Fruit fly (Drosophila melanogaster) whole organism, pupa: ENCODE measurements around the gene santa-maria.

Source experiments
- CG10348 ChIP-seq: fragments of 200-800 bp; sonication (Bioruptor generic); IDR thresholded peaks from 2 replicates; pipeline ENCODE4 v1.3.6; 2022; ENCODE audit warnings: missing biosample characterization, missing genetic modification characterization
- CG12605 ChIP-seq: fragments of 200-800 bp; sonication (Bioruptor generic); IDR thresholded peaks from 2 replicates; pipeline ENCODE4 v1.3.6; 2022; ENCODE audit warnings: missing biosample characterization, missing genetic modification characterization
- CG13204 ChIP-seq: fragments of 200-800 bp; sonication (Bioruptor generic); optimal IDR thresholded peaks from 2 replicates; lab custom pipeline; 2018; ENCODE audit warnings: missing biosample characterization, mild to moderate bottlenecking, missing genetic modification characterization, moderate library complexity
- CG14655 ChIP-seq: fragments of 200-800 bp; sonication (Bioruptor generic); optimal IDR thresholded peaks from 3 replicates; lab custom pipeline; 2017; ENCODE audit warnings: mild to moderate bottlenecking, missing biosample characterization, missing genetic modification reagents, missing genetic modification characterization
- CG15710 ChIP-seq: fragments of 200-800 bp; sonication (Bioruptor generic); optimal IDR thresholded peaks from 2 replicates; lab custom pipeline; 2018; ENCODE audit warnings: missing biosample characterization, mild to moderate bottlenecking, missing genetic modification characterization, moderate library complexity
- CG17806 ChIP-seq: fragments of 200-800 bp; sonication (Bioruptor generic); optimal IDR thresholded peaks from 2 replicates; lab custom pipeline; 2018; ENCODE audit warnings: missing biosample characterization, mild to moderate bottlenecking, missing genetic modification characterization, moderate library complexity
- CG32121 ChIP-seq: fragments of 200-800 bp; sonication (Bioruptor generic); IDR thresholded peaks from 2 replicates; pipeline ENCODE4 v1.3.6; 2022; ENCODE audit warnings: missing biosample characterization, missing genetic modification characterization
- CG34367 ChIP-seq: fragments of 200-800 bp; sonication (Bioruptor generic); optimal IDR thresholded peaks from 2 replicates; lab custom pipeline; 2018; ENCODE audit warnings: missing biosample characterization, mild to moderate bottlenecking, missing genetic modification characterization
- CG4496 ChIP-seq: fragments of 200-800 bp; sonication (Bioruptor generic); IDR thresholded peaks from 3 replicates; pipeline ENCODE4 v1.3.6; 2022; ENCODE audit warnings: missing biosample characterization, missing genetic modification characterization
- CG8159 ChIP-seq: fragments of 200-800 bp; sonication (Bioruptor generic); optimal IDR thresholded peaks from 3 replicates; lab custom pipeline; 2018; ENCODE audit warnings: missing biosample characterization, mild to moderate bottlenecking, missing genetic modification characterization, moderate library complexity
- CG8301 ChIP-seq: fragments of 200-800 bp; sonication (Bioruptor generic); optimal IDR thresholded peaks from 2 replicates; lab custom pipeline; 2018; ENCODE audit warnings: missing biosample characterization, mild to moderate bottlenecking, missing genetic modification characterization
- CG9948 ChIP-seq: fragments of 200-800 bp; sonication (Bioruptor generic); optimal IDR thresholded peaks from 2 replicates; lab custom pipeline; 2018; ENCODE audit warnings: missing biosample characterization, mild to moderate bottlenecking, missing genetic modification characterization, moderate library complexity
- D1 ChIP-seq: fragments of 200-800 bp; sonication (Bioruptor generic); optimal IDR thresholded peaks from 2 replicates; lab custom pipeline; 2018; ENCODE audit warnings: missing biosample characterization, mild to moderate bottlenecking, missing genetic modification characterization, moderate library complexity
- EcR ChIP-seq: fragments of 200-800 bp; sonication (Bioruptor generic); optimal IDR thresholded peaks from 3 replicates; lab custom pipeline; 2019; ENCODE audit warnings: missing biosample characterization, missing genetic modification characterization, mild to moderate bottlenecking, moderate library complexity, missing genetic modification reagents
- Ets98B ChIP-seq: fragments of 200-800 bp; sonication (Bioruptor generic); IDR thresholded peaks from 2 replicates; pipeline ENCODE4 v1.3.6; 2022; ENCODE audit warnings: missing biosample characterization, missing genetic modification characterization
- Pif1A ChIP-seq: fragments of 200-800 bp; sonication (Bioruptor generic); optimal IDR thresholded peaks from 3 replicates; lab custom pipeline; 2016; ENCODE audit warnings: missing biosample characterization, missing genetic modification characterization
- Pif1B ChIP-seq: fragments of 200-800 bp; sonication (Bioruptor generic); optimal IDR thresholded peaks from 3 replicates; lab custom pipeline; 2016; ENCODE audit warnings: missing biosample characterization, missing genetic modification characterization
- Snoo ChIP-seq: fragments of 200-800 bp; sonication (Bioruptor generic); optimal IDR thresholded peaks from 3 replicates; lab custom pipeline; 2017; ENCODE audit warnings: missing biosample characterization, mild to moderate bottlenecking, missing genetic modification characterization, inconsistent platforms
- fd96Ca ChIP-seq: fragments of 200-800 bp; sonication (Bioruptor generic); IDR thresholded peaks from 3 replicates; pipeline ENCODE4 v1.3.6; 2022; ENCODE audit warnings: missing biosample characterization, missing genetic modification characterization
- gl ChIP-seq: fragments of 200-800 bp; sonication (Bioruptor generic); optimal IDR thresholded peaks from 2 replicates; lab custom pipeline; 2018; ENCODE audit warnings: missing biosample characterization, mild to moderate bottlenecking, missing genetic modification characterization
- rn ChIP-seq: fragments of 200-800 bp; sonication (Bioruptor generic); IDR thresholded peaks from 2 replicates; pipeline ENCODE4 v1.3.6; 2022; ENCODE audit warnings: missing biosample characterization, missing genetic modification characterization

Gene santa-maria

dm6 chr2L:7424907-7425689 is 25.9 kb downstream of the santa-maria start:
- TF ChIP-seq rn (GFP tag; lab: Robert Waterston, UW): peak; percentile 64
- no peak for TF ChIP-seq CG13204
- TF ChIP-seq fd96Ca (GFP tag; lab: Robert Waterston, UW): peak; percentile 90
- TF ChIP-seq gl: no peak
- TF ChIP-seq Ets98B (GFP tag; lab: Robert Waterston, UW): peak; percentile 87
- TF ChIP-seq CG15710 (tag; lab: Kevin White, UChicago): peak; percentile 39
- TF ChIP-seq Pif1A (GFP tag; lab: Kevin White, UChicago): peak; percentile 72
- peak; percentile 47 for TF ChIP-seq CG34367 (tag; lab: Kevin White, UChicago)
- TF ChIP-seq Pif1B (GFP tag; lab: Kevin White, UChicago): peak; percentile 52
- peak; percentile 92; the same call in 2 of the 3 replicates for TF ChIP-seq CG4496 (GFP tag; lab: Robert Waterston, UW)
- peak; percentile 60 for TF ChIP-seq CG8301 (tag; lab: Kevin White, UChicago)
- no peak for TF ChIP-seq CG10348 (GFP tag; lab: Robert Waterston, UW)
- peak; percentile 62 for TF ChIP-seq CG14655 (GFP tag; lab: Kevin White, UChicago)
- peak; percentile 43 for TF ChIP-seq CG9948 (tag; lab: Kevin White, UChicago)
- peak; percentile 77 for TF ChIP-seq Snoo (tag; lab: Kevin White, UChicago)
- TF ChIP-seq EcR (GFP tag; lab: Kevin White, UChicago): peak; percentile 94
- peak; percentile 61 for TF ChIP-seq CG8159 (tag; lab: Kevin White, UChicago)
- peak; percentile 54 for TF ChIP-seq CG17806 (tag; lab: Kevin White, UChicago)
- TF ChIP-seq CG32121 (GFP tag; lab: Robert Waterston, UW): peak; percentile 86
- no peak for TF ChIP-seq D1 (tag; lab: Kevin White, UChicago)
- TF ChIP-seq CG12605: peak; percentile 77

- TF ChIP-seq CG15710 (tag; lab: Kevin White, UChicago) (peak; percentile 41), fd96Ca (GFP tag; lab: Robert Waterston, UW) (peak; percentile 75), CG34367 (tag; lab: Kevin White, UChicago) (peak; percentile 55), CG8159 (tag; lab: Kevin White, UChicago) (peak; percentile 63), gl (no peak), CG4496 (GFP tag; lab: Robert Waterston, UW) (0 out of 3 replicates have a peak, but pooled peaks have one; percentile 64), CG8301 (tag; lab: Kevin White, UChicago) (peak; percentile 59), CG32121 (GFP tag; lab: Robert Waterston, UW) (peak; percentile 33; the same call in 1 of the 2 replicates), Ets98B (GFP tag; lab: Robert Waterston, UW) (no peak), CG9948 (tag; lab: Kevin White, UChicago) (peak; percentile 65), D1 (tag; lab: Kevin White, UChicago) (no peak), CG10348 (GFP tag; lab: Robert Waterston, UW) (no peak), Pif1B (GFP tag; lab: Kevin White, UChicago) (peak; percentile 53), Snoo (tag; lab: Kevin White, UChicago) (no peak), CG14655 (GFP tag; lab: Kevin White, UChicago) (peak; percentile 64), rn (GFP tag; lab: Robert Waterston, UW) (peak; percentile 28; the same call in 1 of the 2 replicates), EcR (GFP tag; lab: Kevin White, UChicago) (no peak), Pif1A (GFP tag; lab: Kevin White, UChicago) (peak; percentile 52), CG12605 (no peak), CG13204 (no peak), CG17806 (tag; lab: Kevin White, UChicago) (peak; percentile 59)
Measured at dm6 chr2L:7424282-7424905, 26.6 kb downstream of the santa-maria start.

- TF ChIP-seq CG13204: peak; percentile 72
- peak; percentile 84 for TF ChIP-seq CG15710 (tag; lab: Kevin White, UChicago)
- TF ChIP-seq CG8301 (tag; lab: Kevin White, UChicago): peak; percentile 73
- TF ChIP-seq CG34367 (tag; lab: Kevin White, UChicago): peak; percentile 58
- TF ChIP-seq rn (GFP tag; lab: Robert Waterston, UW): peak; percentile 45; the same call in 1 of the 2 replicates
- peak; percentile 35 for TF ChIP-seq D1 (tag; lab: Kevin White, UChicago)
- TF ChIP-seq Pif1A (GFP tag; lab: Kevin White, UChicago): peak; percentile 71
- peak; percentile 85 for TF ChIP-seq EcR (GFP tag; lab: Kevin White, UChicago)
- peak; percentile 67 for TF ChIP-seq CG17806 (tag; lab: Kevin White, UChicago)
- peak; percentile 86 for TF ChIP-seq fd96Ca (GFP tag; lab: Robert Waterston, UW)
- peak; percentile 86 for TF ChIP-seq CG32121 (GFP tag; lab: Robert Waterston, UW)
- peak; percentile 75 for TF ChIP-seq CG8159 (tag; lab: Kevin White, UChicago)
- TF ChIP-seq Pif1B (GFP tag; lab: Kevin White, UChicago): peak; percentile 60
- TF ChIP-seq CG4496 (GFP tag; lab: Robert Waterston, UW): peak; percentile 91
- TF ChIP-seq CG12605: peak; percentile 75
- peak; percentile 60 for TF ChIP-seq CG14655 (GFP tag; lab: Kevin White, UChicago)
- TF ChIP-seq CG9948 (tag; lab: Kevin White, UChicago): peak; percentile 63
- TF ChIP-seq Snoo (tag; lab: Kevin White, UChicago): peak; percentile 73
- TF ChIP-seq Ets98B (GFP tag; lab: Robert Waterston, UW): peak; percentile 92
- 0 out of 2 replicates have a peak, but pooled peaks have one; percentile 33 for TF ChIP-seq CG10348 (GFP tag; lab: Robert Waterston, UW)
- peak; percentile 73 for TF ChIP-seq gl
Measured at dm6 chr2L:7423333-7423895, 27.6 kb downstream of the santa-maria start.
